Worm (Caenorhabditis elegans): ENCODE results near the gene ZK353.10.
"Not testable (repeated sequence)": the region's sequence is repeated elsewhere in the genome, so short reads cannot be mapped to it uniquely, and the experiment has no call there.

- TF ChIP-seq aly-2 (tag; optimal IDR thresholded peaks at IDR 0.05); mab-5 (tag; optimal IDR thresholded peaks at IDR 0.05); ama-1 (optimal IDR thresholded peaks at IDR 0.05); snpc-4 (tag; optimal IDR thresholded peaks at IDR 0.05); nhr-77 (tag; optimal IDR thresholded peaks at IDR 0.05); ceh-16 (tag; optimal IDR thresholded peaks at IDR 0.05); unc-62 (GFP tag; optimal IDR thresholded peaks at IDR 0.05): not testable (repeated sequence)
These were observed 46.4 kb downstream of the ZK353.10 start, which contains the start of gene clc-29 for ce11 chrIII:8347822-8348221.

All from whole organism, L2 larva.